Fruit fly (Drosophila melanogaster): ENCODE results near the gene CG42831.
A peak's percentile ranks its signal among the peaks of the same experiment; 100 is the strongest.

CG42831 gene

dm6 chr3L:10862544-10863474, 48.2 kb downstream of the CG42831 start (continued):
- TF ChIP-seq CG2712 (tag; optimal IDR thresholded peaks at IDR 0.05) (no peak), ind (GFP tag; optimal IDR thresholded peaks at IDR 0.05) (no peak), Adf1 (GFP tag; IDR thresholded peaks at IDR 0.05) (no peak), CrebB (tag; optimal IDR thresholded peaks at IDR 0.05) (no peak), stwl (tag; optimal IDR thresholded peaks at IDR 0.05) (peak; percentile 31), cas (GFP tag; IDR thresholded peaks at IDR 0.05) (no peak), btn (GFP tag; optimal IDR thresholded peaks at IDR 0.05) (no peak), sisA (GFP tag; IDR thresholded peaks at IDR 0.05) (no peak), Hr39 (optimal IDR thresholded peaks at IDR 0.05) (no peak), CG7745 (tag; optimal IDR thresholded peaks at IDR 0.05) (no peak), CG14667 (GFP tag; IDR thresholded peaks at IDR 0.05) (no peak), Scr (GFP tag; IDR thresholded peaks at IDR 0.05; ENCODE audit: partially characterized antibody) (no peak), CG14710 (tag; optimal IDR thresholded peaks at IDR 0.05) (no peak), CG4617 (GFP tag; optimal IDR thresholded peaks at IDR 0.05; ENCODE audit: borderline replicate concordance) (no peak), CG12071 (GFP tag; optimal IDR thresholded peaks at IDR 0.05) (no peak), Hsf (GFP tag; optimal IDR thresholded peaks at IDR 0.05) (no peak), p53 (GFP tag; optimal IDR thresholded peaks at IDR 0.05) (no peak), sna (GFP tag; IDR thresholded peaks at IDR 0.05; ENCODE audit: partially characterized antibody) (no peak), lbe (GFP tag; optimal IDR thresholded peaks at IDR 0.05) (no peak), Hr78 (GFP tag; optimal IDR thresholded peaks at IDR 0.05) (no peak), nau (GFP tag; optimal IDR thresholded peaks at IDR 0.05) (no peak), CG9437 (GFP tag; optimal IDR thresholded peaks at IDR 0.05) (no peak), lmd (GFP tag; IDR thresholded peaks at IDR 0.05) (no peak), CG10543 (GFP tag; optimal IDR thresholded peaks at IDR 0.05) (peak; percentile 28), CG11093 (GFP tag; IDR thresholded peaks at IDR 0.05) (no peak), Hr3 (GFP tag; optimal IDR thresholded peaks at IDR 0.05) (no peak), dmrt11E (tag; optimal IDR thresholded peaks at IDR 0.05) (no peak), CG14441 (GFP tag; IDR thresholded peaks at IDR 0.05) (no peak), CG6654 (GFP tag; optimal IDR thresholded peaks at IDR 0.05) (no peak), CG11560 (tag; IDR thresholded peaks at IDR 0.05) (no peak), lab (GFP tag; optimal IDR thresholded peaks at IDR 0.05) (peak; percentile 3), CG15514 (GFP tag; optimal IDR thresholded peaks at IDR 0.05) (peak; percentile 1), CG12744 (GFP tag; optimal IDR thresholded peaks at IDR 0.05) (no peak), mirr (GFP tag; optimal IDR thresholded peaks at IDR 0.05) (peak; percentile 44), Xrp1 (GFP tag; IDR thresholded peaks at IDR 0.05) (no peak), Gsc (GFP tag; IDR thresholded peaks at IDR 0.05) (no peak), CG17829 (tag; optimal IDR thresholded peaks at IDR 0.05) (peak; percentile 100), CG7928 (GFP tag; optimal IDR thresholded peaks at IDR 0.05) (no peak), Sox102F (GFP tag; optimal IDR thresholded peaks at IDR 0.05) (no peak), CG8281 (tag; optimal IDR thresholded peaks at IDR 0.05) (no peak), sob (GFP tag; IDR thresholded peaks at IDR 0.05) (no peak), schlank (tag; optimal IDR thresholded peaks at IDR 0.05) (no peak), CG2202 (tag; optimal IDR thresholded peaks at IDR 0.05) (no peak), CG4707 (GFP tag; optimal IDR thresholded peaks at IDR 0.05) (no peak), CG15479 (GFP tag; optimal IDR thresholded peaks at IDR 0.05) (peak; percentile 92), D (optimal IDR thresholded peaks at IDR 0.05) (peak; percentile 78), D (GFP tag; optimal IDR thresholded peaks at IDR 0.05) (no peak), ttk (GFP tag; IDR thresholded peaks at IDR 0.05) (no peak), CG4424 (GFP tag; optimal IDR thresholded peaks at IDR 0.05) (no peak), peb (GFP tag; IDR thresholded peaks at IDR 0.05) (no peak)

Measured in whole organism, embryonic.